Worm (Caenorhabditis elegans): ENCODE data around the gene lgc-29.

lgc-29 gene

DNA sequence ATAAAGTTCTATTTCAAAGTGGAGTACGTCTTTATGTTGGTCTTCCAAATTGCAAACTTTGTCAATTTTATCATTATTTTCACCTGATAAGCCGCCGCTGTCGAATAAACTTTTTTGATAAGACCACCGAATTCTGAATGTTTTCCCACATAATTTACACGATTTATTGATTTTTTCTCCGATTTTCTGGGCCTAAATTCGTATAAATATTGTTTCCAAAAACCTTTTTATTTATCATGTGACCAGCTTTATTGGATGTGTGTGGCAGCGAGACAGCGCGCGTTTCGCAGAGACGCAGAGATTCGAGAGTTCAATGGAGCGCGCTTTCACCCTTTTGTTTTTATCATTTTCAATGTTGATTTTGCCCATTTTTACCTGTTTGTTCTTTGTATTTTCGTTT, 4.2 kb downstream of the lgc-29 start:
- TF ChIP-seq unc-55 (GFP tag; optimal IDR thresholded peaks at IDR 0.05) (peak; percentile 21), pag-3 (tag; optimal IDR thresholded peaks at IDR 0.05; ENCODE audit: borderline replicate concordance) (no peak), elt-2 (tag; optimal IDR thresholded peaks at IDR 0.05) (peak; percentile 67), ceh-31 (tag; optimal IDR thresholded peaks at IDR 0.05) (no peak), pha-4 (tag; optimal IDR thresholded peaks at IDR 0.05) (no peak), ceh-48 (tag; optimal IDR thresholded peaks at IDR 0.05) (peak; percentile 33), unc-42 (tag; optimal IDR thresholded peaks at IDR 0.05) (peak; percentile 69), fkh-10 (GFP tag; optimal IDR thresholded peaks at IDR 0.05) (no peak), hlh-13 (GFP tag; optimal IDR thresholded peaks at IDR 0.05) (no peak), Y22D7AL.16 (tag; optimal IDR thresholded peaks at IDR 0.05) (no peak), ceh-45 (GFP tag; IDR thresholded peaks at IDR 0.05) (no peak), ceh-2 (tag; optimal IDR thresholded peaks at IDR 0.05) (no peak), tbx-2 (tag; optimal IDR thresholded peaks at IDR 0.05) (no peak), dve-1 (tag; optimal IDR thresholded peaks at IDR 0.05) (no peak), dmd-4 (tag; optimal IDR thresholded peaks at IDR 0.05; ENCODE audit: borderline replicate concordance) (no peak), nhr-11 (tag; optimal IDR thresholded peaks at IDR 0.05) (no peak), npax-4 (tag; optimal IDR thresholded peaks at IDR 0.05) (no peak), elt-4 (tag; optimal IDR thresholded peaks at IDR 0.05) (no peak), ets-4 (tag; optimal IDR thresholded peaks at IDR 0.05) (no peak), sox-2 (GFP tag; IDR thresholded peaks at IDR 0.05) (no peak), fax-1 (tag; optimal IDR thresholded peaks at IDR 0.05) (no peak), ceh-19 (GFP tag; optimal IDR thresholded peaks at IDR 0.05) (no peak), madf-2 (tag; optimal IDR thresholded peaks at IDR 0.05) (no peak), pax-1 (tag; optimal IDR thresholded peaks at IDR 0.05) (peak; percentile 13), rnt-1 (tag; optimal IDR thresholded peaks at IDR 0.05) (no peak), hlh-30 (tag; optimal IDR thresholded peaks at IDR 0.05; ENCODE audit: insufficient read depth) (peak; percentile 96), nfya-1 (tag; optimal IDR thresholded peaks at IDR 0.05) (peak; percentile 42), C38D4.7 (GFP tag; optimal IDR thresholded peaks at IDR 0.05) (no peak)

- no peak for TF ChIP-seq hlh-13 (GFP tag; optimal IDR thresholded peaks at IDR 0.05)
- no peak for TF ChIP-seq elt-4 (tag; optimal IDR thresholded peaks at IDR 0.05)
- TF ChIP-seq C38D4.7 (GFP tag; optimal IDR thresholded peaks at IDR 0.05), result no peak
- TF ChIP-seq ceh-30 (tag; optimal IDR thresholded peaks at IDR 0.05), result no peak
- TF ChIP-seq ceh-18 (tag; optimal IDR thresholded peaks at IDR 0.05), result no peak
- no peak for TF ChIP-seq unc-86 (tag; optimal IDR thresholded peaks at IDR 0.05)
- TF ChIP-seq ets-4 (tag; optimal IDR thresholded peaks at IDR 0.05), result no peak
- no peak for TF ChIP-seq ceh-45 (GFP tag; IDR thresholded peaks at IDR 0.05)
- TF ChIP-seq rnt-1 (tag; optimal IDR thresholded peaks at IDR 0.05), result no peak
- no peak for TF ChIP-seq tbx-2 (tag; optimal IDR thresholded peaks at IDR 0.05)
- TF ChIP-seq unc-55 (GFP tag; optimal IDR thresholded peaks at IDR 0.05), result no peak
- no peak for TF ChIP-seq sox-4 (tag; optimal IDR thresholded peaks at IDR 0.05)
- no peak for TF ChIP-seq ztf-16 (tag; optimal IDR thresholded peaks at IDR 0.05)
- no peak for TF ChIP-seq zip-5 (tag; optimal IDR thresholded peaks at IDR 0.05)
These were observed 5.4 kb downstream of the lgc-29 start, which contains the start of gene Y45G5AL.1 for ce11 chrV:4144205-4144604. TSS of gene Y45G5AL.1 (plus strand) at chrV:4144505.

ce11 chrV:4151400-4151799, 12.6 kb downstream of the lgc-29 start:
- TF ChIP-seq ama-1 (optimal IDR thresholded peaks at IDR 0.05) (no peak), hlh-6 (tag; optimal IDR thresholded peaks at IDR 0.05) (no peak), pag-3 (tag; optimal IDR thresholded peaks at IDR 0.05; ENCODE audit: borderline replicate concordance) (peak; percentile 0), elt-4 (tag; optimal IDR thresholded peaks at IDR 0.05) (peak; percentile 66)

ce11 chrV:4152200-4152599, 13.4 kb downstream of the lgc-29 start, which contains the start of gene Y45G5AM.6:
TSS of gene Y45G5AM.6 (minus strand) at chrV:4152300.
- no peak for TF ChIP-seq hlh-15 (tag; optimal IDR thresholded peaks at IDR 0.05)
- TF ChIP-seq pax-1 (tag; optimal IDR thresholded peaks at IDR 0.05), result no peak
- TF ChIP-seq dmd-4 (tag; optimal IDR thresholded peaks at IDR 0.05; ENCODE audit: borderline replicate concordance), result no peak
- no peak for TF ChIP-seq ceh-48 (tag; optimal IDR thresholded peaks at IDR 0.05)
